Fruit fly (Drosophila melanogaster): ENCODE results near the gene brv1.

DNA sequence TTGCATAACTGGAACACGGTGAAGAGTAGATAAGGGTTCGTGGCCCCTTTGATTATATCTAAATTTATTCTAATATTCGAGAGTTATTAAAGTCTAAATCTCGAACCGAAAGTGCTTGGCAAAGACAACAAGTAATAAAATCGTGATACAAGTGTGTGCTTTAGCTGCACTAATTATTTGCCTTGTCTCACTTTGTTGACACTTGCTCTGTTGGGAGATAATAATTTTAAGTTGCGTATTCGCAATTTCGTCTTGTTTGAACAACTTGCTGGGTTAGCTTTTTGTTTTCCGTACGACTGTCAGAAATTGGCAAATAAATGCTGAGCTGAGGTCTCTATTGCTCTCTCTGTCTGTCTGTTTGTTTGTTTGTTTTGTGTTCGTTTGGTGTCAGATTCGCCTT, 18.4 kb upstream of the brv1 start:
- TF ChIP-seq PHDP (tag; optimal IDR thresholded peaks at IDR 0.05) (no peak), CG18599 (GFP tag; optimal IDR thresholded peaks at IDR 0.05) (peak; percentile 64)

Measured in whole organism, embryonic.